Worm (Caenorhabditis elegans): ENCODE measurements around the gene Y6G8.14.
"Not testable (repeated sequence)": the region's sequence is repeated elsewhere in the genome, so short reads cannot be mapped to it uniquely, and the experiment has no call there.

The Y6G8.14 gene

ce11 chrV:17610503-17610902, 3.6 kb downstream of the Y6G8.14 start, which contains the start of gene Y6G8.15:
TSS of gene Y6G8.15 (minus strand) at chrV:17610603.
- TF ChIP-seq ekl-4 (GFP tag; IDR thresholded peaks at IDR 0.05); sea-2 (GFP tag; IDR thresholded peaks at IDR 0.05); F55B11.4 (tag; optimal IDR thresholded peaks at IDR 0.05; ENCODE audit: borderline replicate concordance, insufficient read depth): not testable (repeated sequence)

- TF ChIP-seq dpff-1 (tag; optimal IDR thresholded peaks at IDR 0.05) = no peak
- TF ChIP-seq nfya-2 (GFP tag; IDR thresholded peaks at IDR 0.05) = no peak
These were observed 6.4 kb downstream of the Y6G8.14 start, which contains the start of gene srz-91 for ce11 chrV:17607797-17608196. TSS of gene srz-91 (plus strand) at chrV:17608097.

DNA sequence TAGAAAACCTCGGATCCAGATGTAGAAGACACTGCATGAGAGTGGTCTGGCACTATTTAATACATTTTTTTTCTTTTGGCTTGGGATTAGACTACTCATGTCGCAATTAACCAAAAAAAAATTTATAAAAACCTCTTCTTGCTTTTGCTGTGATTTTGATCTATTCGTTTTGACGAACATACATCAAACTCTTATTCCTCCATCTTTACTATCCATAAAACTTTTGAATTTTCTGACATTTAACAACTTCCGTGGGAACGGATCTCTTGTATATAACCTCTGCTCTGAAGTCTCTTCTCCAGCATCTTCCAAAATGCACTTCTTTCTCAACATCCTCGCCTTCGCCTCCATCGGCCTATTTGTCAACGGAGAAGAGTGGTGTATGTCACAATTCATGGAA, 8.1 kb downstream of the Y6G8.14 start, which contains the start of gene Y6G8.16:
TSS of gene Y6G8.16 (plus strand) at position 301 of the 400 bp plus-strand sequence.
- 0 out of 2 replicates have a peak, but pooled peaks have one; percentile 39 for TF ChIP-seq F37B4.10 (GFP tag; IDR thresholded peaks at IDR 0.05)

DNA sequence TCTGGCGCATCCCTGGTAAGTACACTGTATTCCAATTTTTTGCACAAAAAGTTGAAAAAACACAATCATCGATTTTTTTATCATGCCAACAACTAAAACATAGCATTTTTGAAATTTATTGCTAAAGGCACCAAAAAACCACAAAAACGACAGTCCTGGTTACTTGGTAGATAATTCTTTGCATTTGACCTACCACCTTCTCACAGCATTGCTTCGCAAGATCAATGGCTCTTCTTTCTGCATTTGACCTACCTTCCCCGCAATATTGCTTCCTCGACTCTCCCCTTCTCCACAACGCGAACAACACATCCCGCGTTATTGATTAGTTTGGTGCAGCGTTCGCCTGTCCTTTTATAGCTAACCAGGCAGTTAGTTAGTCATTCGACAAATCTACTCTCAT, 12.6 kb downstream of the Y6G8.14 start, which contains the start of gene ztf-25:
TSS of gene ztf-25 (plus strand) at position 301 of the 400 bp plus-strand sequence.
- 0 out of 2 replicates have a peak, but pooled peaks have one; percentile 25 for TF ChIP-seq madf-6 (GFP tag; IDR thresholded peaks at IDR 0.05)
- TF ChIP-seq cebp-1 (GFP tag; IDR thresholded peaks at IDR 0.05) = no peak
- TF ChIP-seq cebp-1 (tag; optimal IDR thresholded peaks at IDR 0.05) = no peak
- TF ChIP-seq zfh-2 (GFP tag; conservative IDR thresholded peaks at IDR 0.05) = no peak

DNA sequence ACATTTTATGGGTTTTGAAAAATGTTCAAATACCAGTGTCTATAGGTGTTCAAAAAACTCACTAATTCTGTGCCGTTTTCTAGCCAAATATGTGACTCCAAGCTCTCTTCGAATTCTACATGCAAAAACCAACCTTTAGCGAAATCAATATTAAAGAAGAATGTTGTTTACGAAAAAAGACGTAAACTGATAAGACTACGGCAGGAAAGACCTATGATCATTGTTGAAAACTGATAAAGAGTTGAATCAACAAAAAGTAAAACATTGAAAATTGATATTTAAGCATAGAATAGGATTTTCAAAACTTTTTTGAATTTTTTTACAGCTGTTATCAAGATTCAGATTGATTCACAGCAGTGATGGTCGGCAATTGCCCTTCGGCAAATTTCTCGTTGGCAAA, 15.3 kb downstream of the Y6G8.14 start, which contains the start of gene Y6G8.2:
TSS of gene Y6G8.2 (minus strand) at position 147 of the 400 bp plus-strand sequence.
- TF ChIP-seq gei-17 (GFP tag; optimal IDR thresholded peaks at IDR 0.05) (no peak), xnd-1 (tag; optimal IDR thresholded peaks at IDR 0.05) (no peak), nhr-80 (tag; optimal IDR thresholded peaks at IDR 0.05) (peak; percentile 41), ztf-26 (tag; optimal IDR thresholded peaks at IDR 0.05) (no peak), nhr-27 (tag; optimal IDR thresholded peaks at IDR 0.05) (no peak), snpc-4 (GFP tag; optimal IDR thresholded peaks at IDR 0.05) (no peak), snpc-4 (tag; optimal IDR thresholded peaks at IDR 0.05) (peak in 3 of 4 experiments; percentile 30 to 73 (median 47)), nhr-179 (tag; optimal IDR thresholded peaks at IDR 0.05) (no peak)

ce11 chrV:17595691-17596090, 18.5 kb downstream of the Y6G8.14 start:
- TF ChIP-seq let-607 (tag; optimal IDR thresholded peaks at IDR 0.05) (no peak), bed-2 (GFP tag; IDR thresholded peaks at IDR 0.05) (no peak), zfh-2 (GFP tag; conservative IDR thresholded peaks at IDR 0.05) (peak; percentile 70), dpff-1 (tag; optimal IDR thresholded peaks at IDR 0.05) (no peak), F57A8.1 (GFP tag; optimal IDR thresholded peaks at IDR 0.05) (no peak)

DNA sequence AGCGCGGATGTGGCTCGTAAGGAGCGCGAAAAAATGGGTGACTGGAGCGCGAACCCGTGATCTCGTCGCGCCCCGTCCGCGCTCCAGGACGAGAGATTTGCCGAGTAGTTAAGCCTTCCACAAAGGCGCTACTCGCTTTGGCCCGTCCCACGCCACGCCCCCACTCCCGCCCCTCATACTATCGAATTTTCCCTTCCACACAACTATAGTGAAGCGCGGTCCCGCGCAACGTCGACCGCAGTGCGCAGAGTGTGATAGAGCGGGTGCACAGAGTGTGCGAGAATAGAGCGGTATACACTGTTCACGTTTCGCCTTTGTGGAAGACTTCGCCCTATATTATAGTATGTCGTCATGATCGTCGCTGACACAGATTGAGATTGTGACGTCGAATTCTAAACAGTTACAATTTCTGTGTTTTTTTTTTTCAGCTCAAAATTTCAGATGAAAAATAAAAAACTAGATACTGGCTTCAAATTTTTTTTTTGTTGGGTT, 29.8 kb downstream of the Y6G8.14 start, which contains the start of gene fbxa-133:
TSS of gene fbxa-133 (plus strand) at position 442 of the 492 bp plus-strand sequence.
- TF ChIP-seq F37B4.10 (GFP tag; IDR thresholded peaks at IDR 0.05) = 0 out of 2 replicates have a peak, but pooled peaks have one; percentile 64

DNA sequence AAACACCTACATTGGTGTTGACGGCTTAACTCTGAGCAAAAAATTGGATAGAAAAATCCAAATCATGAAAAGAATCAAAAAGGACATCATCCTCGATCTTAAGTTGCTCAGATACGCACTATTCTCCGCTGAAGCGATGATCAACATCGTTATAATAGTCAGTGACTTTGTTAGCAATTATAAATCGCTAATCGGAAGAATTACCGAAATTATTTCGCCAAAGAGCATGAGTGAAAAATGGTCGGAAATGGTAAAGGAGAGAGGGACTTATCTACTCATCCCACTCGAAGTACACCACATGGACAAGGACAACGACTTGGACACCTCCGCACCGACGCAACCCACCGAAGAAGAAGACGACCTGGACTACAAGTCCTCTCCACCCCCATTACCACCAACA, 34.1 kb downstream of the Y6G8.14 start:
- TF ChIP-seq ceh-79 (tag; optimal IDR thresholded peaks at IDR 0.05) (no peak), F23B12.7 (tag; optimal IDR thresholded peaks at IDR 0.05; ENCODE audit: insufficient read depth) (no peak), Y53G8AR.9 (GFP tag; conservative IDR thresholded peaks at IDR 0.05) (no peak), pbrm-1 (GFP tag; IDR thresholded peaks at IDR 0.05) (no peak), let-526 (GFP tag; IDR thresholded peaks at IDR 0.05) (no peak), nhr-80 (tag; optimal IDR thresholded peaks at IDR 0.05) (no peak), mes-4 (tag; optimal IDR thresholded peaks at IDR 0.05) (no peak), hmg-20 (GFP tag; IDR thresholded peaks at IDR 0.05) (no peak), repo-1 (tag; optimal IDR thresholded peaks at IDR 0.05) (no peak), ceh-40 (GFP tag; IDR thresholded peaks at IDR 0.05) (no peak), F37B4.10 (GFP tag; IDR thresholded peaks at IDR 0.05) (no peak), tbx-9 (tag; optimal IDR thresholded peaks at IDR 0.05; ENCODE audit: borderline replicate concordance) (no peak), tbp1 (GFP tag; optimal IDR thresholded peaks at IDR 0.05) (no peak), snpc-3.4 (tag; optimal IDR thresholded peaks at IDR 0.05) (no peak), nhr-90 (tag; optimal IDR thresholded peaks at IDR 0.05) (no peak), akir-1 (GFP tag; optimal IDR thresholded peaks at IDR 0.05) (no peak)
